Worm (Caenorhabditis elegans): Measurements from ENCODE around the gene vnut-1.
A peak's percentile ranks its signal among the peaks of the same experiment; 100 is the strongest.

The vnut-1 gene

ce11 chrII:14528233-14528802 is 38.7 kb downstream of the vnut-1 start, which contains the start of the genes F57C2.5 and spat-1 (continued):
- TF ChIP-seq unc-86 (tag; optimal IDR thresholded peaks at IDR 0.05) = peak; percentile 40
- no peak for TF ChIP-seq pqm-1 (tag; optimal IDR thresholded peaks at IDR 0.05)
- no peak for TF ChIP-seq hlh-17 (GFP tag; optimal IDR thresholded peaks at IDR 0.05; ENCODE audit: borderline replicate concordance)
- peak; percentile 71; the same call in 1 of the 2 replicates for TF ChIP-seq ceh-88 (GFP tag; IDR thresholded peaks at IDR 0.05)
- TF ChIP-seq irx-1 (tag; optimal IDR thresholded peaks at IDR 0.05) = peak; percentile 32
- peak; percentile 66 for TF ChIP-seq isw-1 (GFP tag; IDR thresholded peaks at IDR 0.05)
- TF ChIP-seq lir-3 (tag; optimal IDR thresholded peaks at IDR 0.05; ENCODE audit: poor library complexity) = peak; percentile 81
- no peak for TF ChIP-seq sptf-1 (tag; optimal IDR thresholded peaks at IDR 0.05)
- TF ChIP-seq fos-1 (tag; optimal IDR thresholded peaks at IDR 0.05) = peak; percentile 54
- TF ChIP-seq jun-1 (tag; optimal IDR thresholded peaks at IDR 0.05) = no peak
- TF ChIP-seq unc-130 (tag; optimal IDR thresholded peaks at IDR 0.05) = peak; percentile 93
- TF ChIP-seq aha-1 (tag; optimal IDR thresholded peaks at IDR 0.05) = no peak

ce11 chrII:14534000-14534399 is 44.4 kb downstream of the vnut-1 start, which contains the start of gene C04H5.1:
TSS of gene C04H5.1 (plus strand) at chrII:14534300.
- TF ChIP-seq rnt-1 (tag; optimal IDR thresholded peaks at IDR 0.05) (no peak), isw-1 (GFP tag; IDR thresholded peaks at IDR 0.05) (no peak), efl-1 (optimal IDR thresholded peaks at IDR 0.05) (no peak), efl-1 (GFP tag; optimal IDR thresholded peaks at IDR 0.05 in 1 of 2) (no peak), pqm-1 (tag; optimal IDR thresholded peaks at IDR 0.05) (no peak), vab-15 (tag; optimal IDR thresholded peaks at IDR 0.05) (no peak), fkh-4 (tag; optimal IDR thresholded peaks at IDR 0.05; ENCODE audit: borderline replicate concordance) (no peak), tbx-2 (tag; optimal IDR thresholded peaks at IDR 0.05) (no peak), C04F5.9 (tag; optimal IDR thresholded peaks at IDR 0.05) (no peak), aly-2 (tag; optimal IDR thresholded peaks at IDR 0.05) (no peak), nhr-237 (tag; optimal IDR thresholded peaks at IDR 0.05) (no peak), sox-4 (tag; optimal IDR thresholded peaks at IDR 0.05) (no peak), xbp-1 (tag; optimal IDR thresholded peaks at IDR 0.05) (no peak), mef-2 (tag; optimal IDR thresholded peaks at IDR 0.05) (no peak)

ce11 chrII:14537728-14538127 is 48.1 kb downstream of the vnut-1 start, which contains the start of the genes clec-147 and C04H5.7:
TSS of gene clec-147 (minus strand) at chrII:14537828.
TSS of gene C04H5.7 (plus strand) at chrII:14537946.
- TF ChIP-seq efl-1 (optimal IDR thresholded peaks at IDR 0.05) (no peak), efl-1 (GFP tag; optimal IDR thresholded peaks at IDR 0.05 in 1 of 2) (peak in 1 of 2 experiments; percentile 51), aly-2 (tag; optimal IDR thresholded peaks at IDR 0.05) (no peak)

- no peak for TF ChIP-seq fkh-8 (tag; optimal IDR thresholded peaks at IDR 0.05)
- no peak for TF ChIP-seq fkh-10 (GFP tag; optimal IDR thresholded peaks at IDR 0.05)
- peak; percentile 12 for TF ChIP-seq elt-2 (tag; optimal IDR thresholded peaks at IDR 0.05)
- TF ChIP-seq egl-27 (tag; optimal IDR thresholded peaks at IDR 0.05) = no peak
- no peak for TF ChIP-seq swsn-7 (tag; optimal IDR thresholded peaks at IDR 0.05)
- no peak for TF ChIP-seq vab-15 (tag; optimal IDR thresholded peaks at IDR 0.05)
- no peak for TF ChIP-seq hlh-4 (tag; optimal IDR thresholded peaks at IDR 0.05)
- no peak for TF ChIP-seq nhr-12 (tag; optimal IDR thresholded peaks at IDR 0.05)
These were observed 50.9 kb downstream of the vnut-1 start for ce11 chrII:14540551-14540950.
